Fruit fly (Drosophila melanogaster) whole organism, wandering third instar larva: ENCODE data around the gene eater.
A peak's percentile ranks its signal among the peaks of the same experiment; 100 is the strongest.

Experiments used
- CG32264 ChIP-seq: fragments of 200-800 bp; sonication (Bioruptor generic); optimal IDR thresholded peaks from 2 replicates; lab custom pipeline; 2016; ENCODE audit warnings: missing biosample characterization, missing genetic modification characterization
- Dfd ChIP-seq: fragments of >200 bp; optimal IDR thresholded peaks from 2 replicates; lab custom pipeline; 2017; ENCODE audit warnings: missing biosample characterization, missing genetic modification characterization
- Myc ChIP-seq: fragments of >200 bp; optimal IDR thresholded peaks from 2 replicates; lab custom pipeline; 2017
- Rel ChIP-seq, 2 experiments: fragments of 200-800 bp; sonication (Bioruptor generic) in 1 of 2; optimal IDR thresholded peaks; 2 replicates in 1 of 2; 3 replicates in 1 of 2; lab custom pipeline; 2016 to 2019; ENCODE audit warnings: mild to moderate bottlenecking in 2 of 2, missing biosample characterization in 2 of 2, missing genetic modification characterization in 2 of 2, moderate library complexity in 1 of 2
- dl ChIP-seq, 2 experiments: fragments of 175-275, 200-275 bp in 1 of 2; fragments of 200-275 bp in 1 of 2; sonication (Bioruptor generic); optimal IDR thresholded peaks; lab custom pipeline; 2018; ENCODE audit warnings: mild to moderate bottlenecking in 2 of 2, missing biosample characterization in 2 of 2, missing genetic modification characterization in 2 of 2, moderate library complexity in 2 of 2; ENCODE audit not compliant: partially characterized antibody in 2 of 2, insufficient read depth in 1 of 2
- ey ChIP-seq: fragments of 200-800 bp; sonication (Bioruptor generic); optimal IDR thresholded peaks from 2 replicates; lab custom pipeline; 2016; ENCODE audit warnings: missing biosample characterization, missing genetic modification characterization
- fru ChIP-seq: fragments of 200-800 bp; sonication (Bioruptor generic); optimal IDR thresholded peaks from 3 replicates; lab custom pipeline; 2016; ENCODE audit warnings: missing biosample characterization, mild to moderate bottlenecking, missing genetic modification characterization
- h ChIP-seq: fragments of 200-800 bp; sonication (Bioruptor generic); optimal IDR thresholded peaks from 3 replicates; lab custom pipeline; 2016; ENCODE audit warnings: missing biosample characterization, mild to moderate bottlenecking, missing genetic modification characterization
- lola ChIP-seq: fragments of >200 bp; optimal IDR thresholded peaks from 2 replicates; lab custom pipeline; 2017; ENCODE audit warnings: missing biosample characterization, missing genetic modification characterization
- psq ChIP-seq: fragments of 200-800 bp; sonication (Bioruptor generic); optimal IDR thresholded peaks from 3 replicates; lab custom pipeline; 2017; ENCODE audit warnings: missing biosample characterization, mild to moderate bottlenecking, missing genetic modification characterization, moderate library complexity

dm6 chr3R:27049549-27049948, 49.9 kb downstream of the eater start:
- TF ChIP-seq ey (GFP tag; lab: Kevin White, UChicago) = no peak
- TF ChIP-seq Rel (GFP tag; optimal IDR thresholded peaks at IDR 0.05; lab: Kevin White, UChicago) = no peak
- no peak for TF ChIP-seq Rel (tag; optimal IDR thresholded peaks at IDR 0.05; lab: Kevin White, UChicago)
- TF ChIP-seq Myc = no peak
- TF ChIP-seq psq (GFP tag; lab: Kevin White, UChicago) = no peak
- TF ChIP-seq h (GFP tag; lab: Kevin White, UChicago) = no peak
- TF ChIP-seq Dfd (GFP tag; lab: Kevin White, UChicago) = peak; percentile 96
- TF ChIP-seq dl (GFP tag; optimal IDR thresholded peaks at IDR 0.05; lab: Kevin White, UChicago; ENCODE audit: insufficient read depth in 1 of 2, partially characterized antibody in 2 of 2) = no peak
- TF ChIP-seq fru (GFP tag; lab: Kevin White, UChicago) = no peak
- TF ChIP-seq lola (GFP tag; lab: Kevin White, UChicago) = no peak
- no peak for TF ChIP-seq CG32264
